Worm (Caenorhabditis elegans) whole organism, young adult: ENCODE results near the gene srbc-16.

Experiments used
- F37B4.10 ChIP-seq: fragments of 200-800 bp; sonication (Bioruptor generic); IDR thresholded peaks from 2 replicates; pipeline ENCODE4 v1.3.6; 2022; ENCODE audit warnings: missing genetic modification characterization, missing compliant biosample characterization
- T07F8.4 ChIP-seq: sonication (generic microtip); optimal IDR thresholded peaks from 2 replicates; lab custom pipeline; 2016; ENCODE audit warnings: mild to moderate bottlenecking, missing genetic modification characterization, moderate library complexity, missing compliant biosample characterization
- dpl-1 ChIP-seq: fragments of 150-350 bp; optimal IDR thresholded peaks from 2 replicates; lab custom pipeline; 2014; ENCODE audit warnings: missing biosample characterization, missing genetic modification reagents, missing genetic modification characterization
- ekl-4 ChIP-seq: fragments of 200-800 bp; sonication (Bioruptor generic); IDR thresholded peaks from 2 replicates; pipeline ENCODE4 v1.3.6; 2022; ENCODE audit warnings: missing genetic modification reagents, missing genetic modification characterization, missing compliant biosample characterization
- lir-1 ChIP-seq: fragments of 200-800 bp; sonication (Bioruptor generic); conservative IDR thresholded peaks from 2 replicates; pipeline ENCODE4 v1.3.6; 2022; ENCODE audit warnings: missing genetic modification reagents, missing genetic modification characterization, missing compliant biosample characterization
- lsl-1 ChIP-seq: fragments of 200-800 bp; sonication (Bioruptor generic); optimal IDR thresholded peaks from 2 replicates; lab custom pipeline; 2018; ENCODE audit warnings: mild to moderate bottlenecking, missing genetic modification characterization, moderate library complexity, missing compliant biosample characterization

- TF ChIP-seq T07F8.4 (tag; lab: Kevin White, UChicago) (no peak), dpl-1 (GFP tag; lab: Kevin White, UChicago) (no peak), lir-1 (no peak), F37B4.10 (no peak), lsl-1 (GFP tag; lab: Kevin White, UChicago) (no peak), ekl-4 (no peak)
Measured at ce11 chrV:2159331-2159730, 22.5 kb upstream of the srbc-16 start, which contains the start of gene C45H4.14.
